Worm (Caenorhabditis elegans): ENCODE measurements around the gene srw-83.
"Not testable (repeated sequence)": the region's sequence is repeated elsewhere in the genome, so short reads cannot be mapped to it uniquely, and the experiment has no call there.

Gene srw-83

DNA sequence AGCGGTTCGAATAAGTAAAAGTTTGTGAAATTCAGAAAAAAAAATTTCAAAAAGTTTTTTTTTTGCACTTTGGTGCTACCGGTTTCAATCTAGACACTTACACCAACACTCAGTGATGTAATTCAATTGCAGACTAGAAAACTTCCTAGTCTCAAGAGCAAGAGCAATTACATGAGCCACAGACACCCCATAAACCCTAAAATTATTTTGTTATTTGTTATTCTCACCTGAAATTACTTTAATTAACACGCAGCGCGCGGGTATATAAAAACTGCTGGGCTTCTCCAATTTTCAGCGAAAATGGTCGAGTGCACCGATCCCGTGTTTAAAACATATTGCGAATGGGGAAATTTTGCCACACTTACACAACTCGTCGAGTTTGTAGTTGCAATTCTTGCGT lies at the start of gene srw-83:
Gene srw-83, plus strand, starts transcription at position 301 of the 400 bp plus-strand sequence.
- TF ChIP-seq med-1 (GFP tag; optimal IDR thresholded peaks at IDR 0.05; ENCODE audit: insufficient read depth) (no peak), klf-2 (GFP tag; conservative IDR thresholded peaks at IDR 0.05) (no peak), ztf-23 (GFP tag; IDR thresholded peaks at IDR 0.05) (no peak)

DNA sequence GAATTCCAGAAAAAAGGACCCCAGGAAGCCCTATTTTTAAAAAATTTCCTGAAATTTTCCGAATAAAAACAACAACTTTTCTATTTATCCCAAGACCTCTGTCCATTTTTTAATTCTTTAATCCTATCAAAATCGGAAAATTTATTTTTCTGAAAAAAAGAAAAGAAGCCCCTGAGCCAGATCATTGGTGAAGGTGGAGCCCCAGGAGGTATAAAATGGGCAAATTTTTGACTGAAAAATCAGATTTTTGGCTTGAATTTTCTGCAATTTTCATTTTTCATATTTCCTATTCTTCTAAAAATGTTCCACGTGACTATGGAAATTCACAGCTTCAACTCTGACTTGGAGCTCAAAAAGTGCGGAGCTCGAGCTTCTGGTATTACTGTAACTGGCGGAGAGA lies 47.6 kb upstream of the srw-83 start, which contains the start of gene Y51A2B.8:
Gene Y51A2B.8, plus strand, starts transcription at position 301 of the 400 bp plus-strand sequence.
- TF ChIP-seq tab-1 (GFP tag; IDR thresholded peaks at IDR 0.05) (no peak), ref-1 (GFP tag; conservative IDR thresholded peaks at IDR 0.05) (no peak), med-1 (GFP tag; optimal IDR thresholded peaks at IDR 0.05; ENCODE audit: insufficient read depth) (no peak), klf-2 (GFP tag; conservative IDR thresholded peaks at IDR 0.05) (no peak)

DNA sequence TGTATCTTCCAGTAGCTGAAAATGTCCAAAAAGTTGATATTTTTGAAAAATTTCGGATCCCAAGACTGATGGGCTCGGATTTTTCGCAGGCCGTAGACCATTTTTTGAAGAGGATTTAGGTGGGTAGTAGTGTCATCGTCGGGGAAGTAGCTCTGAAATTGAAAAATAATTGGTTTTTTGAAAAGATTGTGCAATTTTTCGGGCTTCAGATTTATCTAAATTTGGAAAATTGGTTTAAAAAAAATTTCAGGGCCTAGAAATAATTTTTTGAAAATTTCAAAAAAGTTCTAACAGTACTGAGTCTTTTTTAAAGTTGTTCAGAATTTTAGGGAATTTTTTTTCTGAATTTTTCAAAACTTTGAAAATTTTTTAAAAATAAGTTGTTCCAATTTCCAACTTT lies 43.8 kb upstream of the srw-83 start, which contains the start of gene nhr-288:
Gene nhr-288, minus strand, starts transcription at position 101 of the 400 bp plus-strand sequence.
- TF ChIP-seq med-1 (GFP tag; optimal IDR thresholded peaks at IDR 0.05; ENCODE audit: insufficient read depth) (no peak), ztf-29 (GFP tag; IDR thresholded peaks at IDR 0.05) (no peak), ztf-23 (GFP tag; IDR thresholded peaks at IDR 0.05) (no peak), cog-1 (tag; optimal IDR thresholded peaks at IDR 0.05) (no peak)

DNA sequence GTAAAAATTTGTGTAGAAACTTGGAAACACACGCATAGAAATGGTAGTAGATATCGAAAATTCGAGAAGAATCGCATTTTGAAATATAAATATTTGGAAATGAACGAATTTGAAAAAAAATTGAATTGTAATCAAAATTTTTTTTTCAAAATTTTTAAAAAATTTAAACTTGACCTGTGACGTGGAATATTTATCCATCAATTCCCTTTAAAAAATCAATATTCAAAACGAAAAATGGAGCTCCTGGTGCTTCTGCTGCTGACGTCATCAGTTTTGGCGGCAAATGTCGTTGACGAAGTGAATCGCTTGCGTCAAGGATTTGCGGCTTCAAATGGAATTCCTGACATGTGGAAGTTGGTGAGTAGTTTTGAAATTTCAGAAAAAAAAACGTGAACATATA lies 37.3 kb upstream of the srw-83 start, which contains the start of the genes Y51A2B.4 and Y51A2B.5:
Gene Y51A2B.4, minus strand, starts transcription at position 101 of the 400 bp plus-strand sequence.
Gene Y51A2B.5, plus strand, starts transcription at position 232 of the 400 bp plus-strand sequence.
- TF ChIP-seq tab-1 (GFP tag; IDR thresholded peaks at IDR 0.05) (no peak), flt-1 (GFP tag; IDR thresholded peaks at IDR 0.05) (no peak), T22C8.4 (GFP tag; IDR thresholded peaks at IDR 0.05) (no peak), klf-2 (GFP tag; conservative IDR thresholded peaks at IDR 0.05) (no peak), cog-1 (tag; optimal IDR thresholded peaks at IDR 0.05) (no peak), ztf-23 (GFP tag; IDR thresholded peaks at IDR 0.05) (no peak), ztf-29 (GFP tag; IDR thresholded peaks at IDR 0.05) (no peak), ref-1 (GFP tag; conservative IDR thresholded peaks at IDR 0.05) (no peak), med-1 (GFP tag; optimal IDR thresholded peaks at IDR 0.05; ENCODE audit: insufficient read depth) (no peak)

DNA sequence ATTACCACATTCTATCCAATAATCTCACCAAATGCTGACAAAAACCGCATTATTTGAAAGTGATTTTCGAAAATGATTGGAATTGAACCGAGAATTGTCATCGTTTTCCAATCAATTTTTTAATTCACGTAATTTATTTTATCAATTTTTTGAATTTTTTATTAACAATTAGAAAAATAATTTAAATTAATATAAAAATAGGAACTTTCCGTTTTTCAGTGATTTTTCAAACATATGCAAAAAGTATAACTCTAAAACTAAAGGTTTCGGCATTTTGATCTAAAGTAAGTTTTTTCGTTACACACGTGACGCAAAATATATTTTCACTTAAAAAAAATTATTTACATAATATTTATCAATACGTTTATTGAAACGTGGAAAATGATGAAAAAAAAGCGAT lies 32.2 kb upstream of the srw-83 start, which contains the start of gene Y51A2B.6:
Gene Y51A2B.6, minus strand, starts transcription at position 101 of the 400 bp plus-strand sequence.
- TF ChIP-seq flt-1 (GFP tag; IDR thresholded peaks at IDR 0.05) = no peak
- no peak for TF ChIP-seq ref-1 (GFP tag; conservative IDR thresholded peaks at IDR 0.05)
- TF ChIP-seq ztf-29 (GFP tag; IDR thresholded peaks at IDR 0.05) = no peak
- TF ChIP-seq med-1 (GFP tag; optimal IDR thresholded peaks at IDR 0.05; ENCODE audit: insufficient read depth) = no peak
- no peak for TF ChIP-seq klf-2 (GFP tag; conservative IDR thresholded peaks at IDR 0.05)
- no peak for TF ChIP-seq T22C8.4 (GFP tag; IDR thresholded peaks at IDR 0.05)
- no peak for TF ChIP-seq ztf-23 (GFP tag; IDR thresholded peaks at IDR 0.05)

DNA sequence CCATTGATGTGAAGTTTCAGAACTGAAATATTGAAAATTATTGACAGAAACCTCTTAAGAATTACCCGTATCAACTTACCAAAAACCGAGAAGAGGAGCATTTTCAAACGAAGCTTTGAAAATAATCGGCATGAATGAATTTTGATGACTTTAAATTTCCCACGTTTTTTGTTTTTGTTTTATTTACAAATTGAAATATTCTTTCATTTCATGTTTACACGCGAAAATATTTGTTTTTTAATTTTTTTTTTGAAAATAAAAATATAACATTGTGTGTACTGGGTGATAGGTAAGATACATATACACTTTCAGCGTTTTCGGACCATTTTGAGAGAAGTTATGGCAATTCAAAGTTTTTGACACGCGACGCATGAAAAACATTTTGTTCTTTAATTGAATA lies 30.7 kb upstream of the srw-83 start, which contains the start of gene Y51A2B.9:
Gene Y51A2B.9, minus strand, starts transcription at position 101 of the 400 bp plus-strand sequence.
- TF ChIP-seq T22C8.4 (GFP tag; IDR thresholded peaks at IDR 0.05) (no peak), tab-1 (GFP tag; IDR thresholded peaks at IDR 0.05) (no peak), ztf-23 (GFP tag; IDR thresholded peaks at IDR 0.05) (no peak), ztf-29 (GFP tag; IDR thresholded peaks at IDR 0.05) (no peak), ref-1 (GFP tag; conservative IDR thresholded peaks at IDR 0.05) (no peak), flt-1 (GFP tag; IDR thresholded peaks at IDR 0.05) (no peak), cog-1 (tag; optimal IDR thresholded peaks at IDR 0.05) (no peak), med-1 (GFP tag; optimal IDR thresholded peaks at IDR 0.05; ENCODE audit: insufficient read depth) (no peak), klf-2 (GFP tag; conservative IDR thresholded peaks at IDR 0.05) (no peak)

DNA sequence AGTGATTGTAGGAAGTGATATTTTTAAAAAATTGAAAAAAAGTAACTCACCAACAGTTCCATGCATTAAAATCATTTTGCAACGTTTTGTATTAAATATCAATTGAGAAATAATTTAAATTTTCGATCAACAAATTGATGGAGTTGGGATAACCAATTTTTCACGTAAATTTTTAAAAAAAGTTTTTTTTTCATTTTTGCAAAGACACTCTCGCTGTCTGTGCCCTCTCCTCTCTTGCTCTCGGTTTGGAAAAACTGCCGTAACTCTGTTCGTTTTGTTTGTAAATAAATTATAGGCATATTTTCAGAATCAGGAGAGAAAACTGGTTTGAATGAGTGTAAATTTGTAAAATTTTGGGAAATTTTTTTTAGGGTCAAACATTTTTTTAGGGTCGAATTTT lies 28.6 kb upstream of the srw-83 start, which contains the start of gene Y51A2B.16:
Gene Y51A2B.16, minus strand, starts transcription at position 101 of the 400 bp plus-strand sequence.
- TF ChIP-seq tab-1 (GFP tag; IDR thresholded peaks at IDR 0.05) (no peak), klf-2 (GFP tag; conservative IDR thresholded peaks at IDR 0.05) (no peak), ztf-23 (GFP tag; IDR thresholded peaks at IDR 0.05) (no peak), ztf-29 (GFP tag; IDR thresholded peaks at IDR 0.05) (no peak), T22C8.4 (GFP tag; IDR thresholded peaks at IDR 0.05) (no peak), flt-1 (GFP tag; IDR thresholded peaks at IDR 0.05) (no peak), cog-1 (tag; optimal IDR thresholded peaks at IDR 0.05) (no peak), ref-1 (GFP tag; conservative IDR thresholded peaks at IDR 0.05) (no peak), med-1 (GFP tag; optimal IDR thresholded peaks at IDR 0.05; ENCODE audit: insufficient read depth) (no peak)

DNA sequence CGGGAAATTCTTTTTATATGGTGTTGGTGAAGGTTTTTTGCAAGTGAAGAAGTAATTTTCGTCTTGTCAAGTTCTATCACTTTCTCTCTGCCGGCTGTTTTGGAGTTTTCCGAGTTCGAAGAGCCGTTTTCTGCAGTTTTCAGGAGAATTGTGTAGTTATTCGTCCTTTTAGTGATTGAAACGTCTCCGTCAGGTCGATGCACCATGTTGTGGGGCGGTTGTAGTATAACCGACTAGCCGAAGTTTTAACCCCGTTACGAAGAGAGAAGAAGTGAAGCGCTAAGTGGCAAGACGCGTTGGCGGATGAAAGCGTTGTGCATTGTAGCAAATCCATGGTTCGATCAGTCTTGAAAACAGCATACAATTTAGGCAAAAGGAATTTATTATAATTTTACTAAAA lies 23.6 kb upstream of the srw-83 start:
- TF ChIP-seq ztf-23 (GFP tag; IDR thresholded peaks at IDR 0.05) = no peak
- no peak for TF ChIP-seq T22C8.4 (GFP tag; IDR thresholded peaks at IDR 0.05)
- TF ChIP-seq ztf-29 (GFP tag; IDR thresholded peaks at IDR 0.05) = no peak
- TF ChIP-seq klf-2 (GFP tag; conservative IDR thresholded peaks at IDR 0.05) = no peak
- TF ChIP-seq tab-1 (GFP tag; IDR thresholded peaks at IDR 0.05) = no peak
- no peak for TF ChIP-seq cog-1 (tag; optimal IDR thresholded peaks at IDR 0.05)
- TF ChIP-seq flt-1 (GFP tag; IDR thresholded peaks at IDR 0.05) = no peak
- TF ChIP-seq ref-1 (GFP tag; conservative IDR thresholded peaks at IDR 0.05) = no peak
- no peak for TF ChIP-seq med-1 (GFP tag; optimal IDR thresholded peaks at IDR 0.05; ENCODE audit: insufficient read depth)

DNA sequence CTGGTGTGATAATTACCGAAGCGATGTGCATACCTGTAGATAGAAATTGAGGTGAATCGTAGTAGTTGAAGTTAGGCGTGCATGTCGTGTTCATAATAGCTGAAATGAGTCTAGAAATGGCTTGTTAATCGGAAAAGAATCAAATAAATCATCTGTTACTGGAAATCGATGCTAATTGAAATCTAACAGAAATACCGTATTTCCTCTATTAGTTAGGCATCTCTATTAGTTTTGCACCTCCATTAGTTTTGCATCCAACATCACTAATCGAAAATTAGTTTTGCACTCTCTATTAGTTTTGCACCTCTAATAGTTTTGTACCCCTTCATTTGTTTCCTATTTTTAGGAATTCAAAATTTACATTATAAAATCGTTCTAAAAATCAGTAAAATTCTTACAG lies 21.6 kb upstream of the srw-83 start, which contains the start of gene srh-209:
Gene srh-209, minus strand, starts transcription at position 101 of the 400 bp plus-strand sequence.
- TF ChIP-seq tab-1 (GFP tag; IDR thresholded peaks at IDR 0.05); ztf-23 (GFP tag; IDR thresholded peaks at IDR 0.05); ref-1 (GFP tag; conservative IDR thresholded peaks at IDR 0.05): not testable (repeated sequence)

DNA sequence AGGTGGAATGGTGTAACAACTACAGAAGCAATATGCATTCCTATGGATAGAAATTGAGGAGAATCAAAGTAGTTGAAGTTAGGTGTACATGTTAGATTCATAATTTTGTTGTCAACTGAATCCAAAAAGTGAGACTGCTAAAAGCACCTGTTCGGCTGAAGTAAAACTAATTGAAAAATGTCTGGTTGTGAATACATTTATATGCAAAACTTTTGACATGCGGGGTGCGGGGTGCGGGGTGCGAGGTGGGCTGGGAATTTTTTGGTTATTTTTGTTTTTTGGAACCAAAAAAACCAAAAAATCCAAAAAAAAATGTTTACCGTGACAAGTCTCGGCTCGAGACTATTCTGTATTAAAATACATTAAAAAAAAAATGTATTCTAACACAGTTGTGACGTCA lies 16.2 kb upstream of the srw-83 start, which contains the start of gene srh-207:
Gene srh-207, minus strand, starts transcription at position 101 of the 400 bp plus-strand sequence.
- no peak for TF ChIP-seq klf-2 (GFP tag; conservative IDR thresholded peaks at IDR 0.05)
- TF ChIP-seq med-1 (GFP tag; optimal IDR thresholded peaks at IDR 0.05; ENCODE audit: insufficient read depth) = no peak
- no peak for TF ChIP-seq tab-1 (GFP tag; IDR thresholded peaks at IDR 0.05)
- TF ChIP-seq ztf-29 (GFP tag; IDR thresholded peaks at IDR 0.05) = no peak
- no peak for TF ChIP-seq ztf-23 (GFP tag; IDR thresholded peaks at IDR 0.05)
- TF ChIP-seq T22C8.4 (GFP tag; IDR thresholded peaks at IDR 0.05) = no peak
- no peak for TF ChIP-seq cog-1 (tag; optimal IDR thresholded peaks at IDR 0.05)
- no peak for TF ChIP-seq flt-1 (GFP tag; IDR thresholded peaks at IDR 0.05)
- no peak for TF ChIP-seq ref-1 (GFP tag; conservative IDR thresholded peaks at IDR 0.05)

All from whole organism, midembryonic.